Worm (Caenorhabditis elegans) whole organism, late embryonic: ENCODE data around the gene cpr-4.

ENCODE experiments used
- ama-1 ChIP-seq: fragments of 150-350 bp; optimal IDR thresholded peaks from 2 replicates; lab custom pipeline; 2014
- ceh-6 ChIP-seq: fragments of 200-800 bp; sonication (Bioruptor generic); optimal IDR thresholded peaks from 2 replicates; lab custom pipeline; 2018; ENCODE audit warnings: mild to moderate bottlenecking, missing genetic modification characterization, missing compliant biosample characterization
- ceh-9 ChIP-seq: sonication (generic microtip); optimal IDR thresholded peaks from 2 replicates; lab custom pipeline; 2016; ENCODE audit warnings: mild to moderate bottlenecking, missing genetic modification characterization, inconsistent platforms, missing compliant biosample characterization
- ets-4 ChIP-seq: sonication (generic microtip); optimal IDR thresholded peaks from 2 replicates; lab custom pipeline; 2016; ENCODE audit warnings: missing genetic modification characterization, missing compliant biosample characterization
- pqm-1 ChIP-seq: sonication (generic microtip); optimal IDR thresholded peaks from 2 replicates; lab custom pipeline; 2016; ENCODE audit warnings: missing genetic modification characterization, missing compliant biosample characterization

ce11 chrV:6621894-6622293, 7.4 kb downstream of the cpr-4 start, which contains the start of gene nhr-37:
- TF ChIP-seq ceh-9 (tag; lab: Kevin White, UChicago) (no peak), ets-4 (tag; lab: Kevin White, UChicago) (no peak), ceh-6 (GFP tag; lab: Kevin White, UChicago) (no peak), pqm-1 (tag; lab: Kevin White, UChicago) (no peak), ama-1 (lab: Kevin White, UChicago) (no peak)
